Worm (Caenorhabditis elegans) whole organism, midembryonic: ENCODE results near the gene F46C3.6.

ENCODE experiments used
- cog-1 ChIP-seq: sonication (generic microtip); optimal IDR thresholded peaks from 2 replicates; lab custom pipeline; 2016; ENCODE audit warnings: missing genetic modification characterization, missing compliant biosample characterization
- flt-1 ChIP-seq: fragments of 200-800 bp; sonication (Bioruptor generic); IDR thresholded peaks from 2 replicates; pipeline ENCODE4 v1.3.6; 2022; ENCODE audit warnings: missing genetic modification characterization, missing compliant biosample characterization
- med-1 ChIP-seq: sonication (generic microtip); optimal IDR thresholded peaks from 2 replicates; lab custom pipeline; 2017; ENCODE audit warnings: missing genetic modification characterization, mild to moderate bottlenecking, missing compliant biosample characterization, antibody characterized with exemption, missing genetic modification reagents; ENCODE audit not compliant: insufficient read depth

- TF ChIP-seq flt-1 (GFP tag; lab: Robert Waterston, UW): no peak
- no peak for TF ChIP-seq med-1
- no peak for TF ChIP-seq cog-1
These were observed 32.4 kb upstream of the F46C3.6 start for ce11 chrX:11452316-11452715.
